Fruit fly (Drosophila melanogaster): ENCODE measurements around the gene Rpt3R.

DNA sequence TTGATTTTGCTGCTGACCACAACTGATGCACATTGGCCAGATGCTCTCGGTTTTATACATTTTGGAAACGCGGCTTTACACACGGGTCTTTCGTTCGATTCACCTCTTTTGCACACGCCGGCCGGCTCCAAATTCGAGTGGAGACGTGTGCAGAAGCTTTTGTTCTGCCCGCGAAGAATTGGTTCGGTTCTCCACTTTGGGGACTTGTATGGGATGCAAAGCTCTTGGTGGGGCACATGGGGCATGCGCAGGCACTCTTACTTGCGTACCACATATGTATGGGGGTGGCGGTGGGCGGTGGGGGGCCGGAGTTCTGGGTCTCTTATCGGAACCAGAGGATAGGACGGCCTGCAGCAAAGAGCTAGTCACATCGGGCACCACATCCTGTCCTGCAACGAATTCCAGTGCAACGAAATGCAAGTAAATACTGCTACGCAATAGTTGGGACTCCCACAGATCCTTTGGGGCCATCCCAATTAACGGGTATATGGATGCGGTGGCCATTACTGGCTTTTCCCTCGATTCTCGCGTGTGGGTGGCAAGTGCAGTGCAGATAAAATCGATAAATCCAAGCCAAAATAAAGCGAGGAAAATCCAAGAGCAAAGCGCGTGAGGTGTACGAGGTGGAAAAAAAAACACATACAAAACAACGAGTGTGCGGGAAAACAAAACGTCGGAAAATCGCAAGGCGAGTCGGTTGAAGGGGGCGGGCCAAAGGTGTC is 28.2 kb upstream of the Rpt3R start, which contains the start of the genes MtnA and CG8500:
- TF ChIP-seq onecut (GFP tag; IDR thresholded peaks at IDR 0.05), result peak; percentile 87
- TF ChIP-seq crp (GFP tag; optimal IDR thresholded peaks at IDR 0.05), result no peak
- TF ChIP-seq al (GFP tag; IDR thresholded peaks at IDR 0.05), result no peak
- no peak for TF ChIP-seq CG9609 (GFP tag; optimal IDR thresholded peaks at IDR 0.05)
- no peak for TF ChIP-seq Deaf1 (tag; optimal IDR thresholded peaks at IDR 0.05)
